Fruit fly (Drosophila melanogaster) whole organism, adult: ENCODE results near the gene CG34256.

Experiments used
- CG11617 ChIP-seq: fragments of 200-800 bp; sonication (Bioruptor generic); optimal IDR thresholded peaks from 2 replicates; lab custom pipeline; 2017; ENCODE audit warnings: mild to moderate bottlenecking, missing biosample characterization, missing genetic modification reagents, missing genetic modification characterization
- CG12768 ChIP-seq: fragments of 200-800 bp; sonication (Bioruptor generic); optimal IDR thresholded peaks from 2 replicates; lab custom pipeline; 2017; ENCODE audit warnings: missing biosample characterization, missing genetic modification characterization, mild to moderate bottlenecking, moderate library complexity, missing genetic modification reagents
- CG14711 ChIP-seq: fragments of 200-800 bp; sonication (Bioruptor generic); optimal IDR thresholded peaks from 2 replicates; lab custom pipeline; 2018; ENCODE audit warnings: missing biosample characterization, mild to moderate bottlenecking, missing genetic modification characterization, moderate library complexity
- CG1620 ChIP-seq: fragments of 200-800 bp; sonication (Bioruptor generic); optimal IDR thresholded peaks from 2 replicates; lab custom pipeline; 2016; ENCODE audit warnings: missing biosample characterization, missing genetic modification characterization
- CG33017 ChIP-seq: fragments of 200-800 bp; sonication (Bioruptor generic); optimal IDR thresholded peaks from 2 replicates; lab custom pipeline; 2018; ENCODE audit warnings: missing biosample characterization, mild to moderate bottlenecking, missing genetic modification characterization, moderate library complexity
- CG5204 ChIP-seq: fragments of 200-800 bp; sonication (Bioruptor generic); optimal IDR thresholded peaks from 2 replicates; lab custom pipeline; 2016; ENCODE audit warnings: missing biosample characterization, missing genetic modification characterization
- CG7045 ChIP-seq: fragments of 200-800 bp; sonication (Bioruptor generic); optimal IDR thresholded peaks from 2 replicates; lab custom pipeline; 2017; ENCODE audit warnings: missing biosample characterization, mild to moderate bottlenecking, missing genetic modification characterization
- CG7101 ChIP-seq: fragments of 200-800 bp; sonication (Bioruptor generic); optimal IDR thresholded peaks from 2 replicates; lab custom pipeline; 2018; ENCODE audit warnings: missing biosample characterization, mild to moderate bottlenecking, missing genetic modification characterization, moderate library complexity
- Clk ChIP-seq: fragments of 200-800 bp; sonication (Bioruptor generic); optimal IDR thresholded peaks from 2 replicates; lab custom pipeline; 2017; ENCODE audit warnings: missing biosample characterization, missing genetic modification characterization
- Crg-1 ChIP-seq: fragments of 200-800 bp; sonication (Bioruptor generic); optimal IDR thresholded peaks from 2 replicates; lab custom pipeline; 2016; ENCODE audit warnings: missing biosample characterization, missing genetic modification characterization
- Hr96 ChIP-seq: fragments of 200-800 bp; sonication (Bioruptor generic); optimal IDR thresholded peaks from 2 replicates; lab custom pipeline; 2016; ENCODE audit warnings: missing biosample characterization, missing genetic modification characterization
- Mnt ChIP-seq: fragments of 200-800 bp; sonication (Bioruptor generic); optimal IDR thresholded peaks from 2 replicates; lab custom pipeline; 2016; ENCODE audit warnings: missing biosample characterization, mild to moderate bottlenecking, missing genetic modification characterization
- bab1 ChIP-seq: fragments of 200-800 bp; sonication (Bioruptor generic); optimal IDR thresholded peaks from 3 replicates; lab custom pipeline; 2019; ENCODE audit warnings: missing biosample characterization, mild to moderate bottlenecking, missing genetic modification characterization, moderate library complexity
- cic ChIP-seq: fragments of 200-800 bp; sonication (Bioruptor generic); optimal IDR thresholded peaks from 2 replicates; lab custom pipeline; 2017; ENCODE audit warnings: missing biosample characterization, mild to moderate bottlenecking, missing genetic modification characterization, moderate library complexity
- cnc ChIP-seq, 2 experiments: fragments of >200 bp; optimal IDR thresholded peaks; 2 replicates each; lab custom pipeline; 2017
- kay ChIP-seq: fragments of 200-800 bp; sonication (Bioruptor generic); peaks from one replicate; lab custom pipeline; 2016; ENCODE audit warnings: missing biosample characterization, missing genetic modification characterization, borderline replicate concordance
- ovo ChIP-seq: fragments of 200-800 bp; sonication (Bioruptor generic); optimal IDR thresholded peaks from 2 replicates; lab custom pipeline; 2016; ENCODE audit warnings: missing biosample characterization, missing genetic modification characterization
- pad ChIP-seq: fragments of 200-800 bp; sonication (Bioruptor generic); optimal IDR thresholded peaks from 3 replicates; lab custom pipeline; 2017; ENCODE audit warnings: missing biosample characterization, missing genetic modification characterization, mild to moderate bottlenecking, moderate library complexity, missing genetic modification reagents
- tj ChIP-seq: fragments of 200-800 bp; sonication (Bioruptor generic); optimal IDR thresholded peaks from 3 replicates; lab custom pipeline; 2017; ENCODE audit warnings: missing biosample characterization, mild to moderate bottlenecking, missing genetic modification characterization, moderate library complexity
- toe ChIP-seq: fragments of 200-800 bp; sonication (Bioruptor generic); optimal IDR thresholded peaks from 2 replicates; lab custom pipeline; 2016; ENCODE audit warnings: missing biosample characterization, missing genetic modification characterization

Gene CG34256

DNA sequence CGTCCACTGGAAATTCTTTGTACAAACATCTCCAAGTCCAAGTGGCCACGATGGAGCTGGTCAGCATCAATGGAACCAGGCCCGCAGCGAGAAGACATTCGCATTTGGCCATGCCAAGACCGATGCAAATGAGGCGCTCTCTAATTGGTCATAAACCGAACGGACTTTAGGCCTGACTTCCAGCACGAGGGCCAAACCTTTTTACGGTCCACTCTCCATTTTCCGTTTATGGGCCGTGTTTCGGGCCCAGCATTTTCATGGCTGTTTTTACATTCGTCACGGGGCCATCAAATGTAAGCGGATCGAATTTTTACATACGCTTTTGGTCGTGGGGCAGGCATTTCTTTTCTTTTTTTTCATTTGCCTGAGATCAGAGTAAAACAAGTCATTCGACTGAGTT is at the start of gene CG34256:
Gene CG34256, minus strand, starts transcription at position 205 of the 400 bp plus-strand sequence.
- TF ChIP-seq ovo (GFP tag; lab: Kevin White, UChicago) (no peak), cic (GFP tag; lab: Kevin White, UChicago) (no peak), CG12768 (GFP tag; lab: Kevin White, UChicago) (no peak), toe (GFP tag; lab: Kevin White, UChicago) (no peak), Crg-1 (no peak), CG14711 (no peak), Hr96 (no peak), Clk (GFP tag; lab: Kevin White, UChicago) (no peak), CG5204 (no peak), tj (no peak), CG1620 (no peak), kay (no peak)

DNA sequence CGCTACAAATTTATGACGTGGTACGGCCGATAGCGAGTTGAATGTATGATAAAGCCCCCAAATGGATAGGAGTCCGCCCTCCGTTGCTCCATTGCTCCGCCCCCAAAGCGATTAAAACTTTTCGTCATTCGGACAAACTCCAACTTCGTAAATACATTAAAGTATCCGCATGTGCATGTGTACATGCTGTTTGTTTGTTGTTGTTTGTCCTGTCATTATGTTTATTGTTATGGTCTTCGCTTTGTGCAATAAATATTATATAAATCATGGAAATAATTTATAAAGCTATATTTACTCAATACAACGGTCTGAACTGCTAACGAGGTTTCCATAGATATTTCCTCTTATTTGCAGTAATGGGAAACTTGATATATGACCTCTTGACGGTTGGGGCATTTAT is 47.4 kb upstream of the CG34256 start:
- TF ChIP-seq Hr96: no peak
- TF ChIP-seq Clk (GFP tag; lab: Kevin White, UChicago): no peak
- no peak for TF ChIP-seq CG5204
- TF ChIP-seq CG11617 (GFP tag; lab: Kevin White, UChicago): no peak
- TF ChIP-seq CG7101 (tag; lab: Kevin White, UChicago): no peak
- no peak for TF ChIP-seq bab1 (GFP tag; lab: Kevin White, UChicago)

DNA sequence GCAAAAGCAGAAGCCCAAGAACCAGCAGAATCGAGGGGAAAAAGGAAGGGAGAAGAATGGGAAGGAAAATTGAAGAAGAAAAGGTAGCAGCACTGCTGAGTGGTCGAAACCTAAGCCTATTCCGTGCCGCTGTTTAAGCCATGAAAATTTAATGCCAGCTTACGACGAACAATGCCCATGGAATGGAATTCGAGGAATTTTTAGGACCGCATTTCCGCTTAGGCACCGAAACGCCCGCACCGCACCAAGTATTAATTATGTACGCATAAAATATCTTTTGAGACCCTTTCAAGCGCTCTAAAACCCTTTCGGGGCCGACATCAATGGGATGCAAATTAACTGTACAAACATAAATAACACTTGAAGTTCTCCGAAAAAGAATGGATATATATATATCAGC is 46.5 kb upstream of the CG34256 start:
- no peak for TF ChIP-seq cnc (optimal IDR thresholded peaks at IDR 0.05; lab: Kevin White, UChicago)
- TF ChIP-seq toe (GFP tag; lab: Kevin White, UChicago): no peak
- no peak for TF ChIP-seq bab1 (GFP tag; lab: Kevin White, UChicago)
- no peak for TF ChIP-seq CG11617 (GFP tag; lab: Kevin White, UChicago)
- TF ChIP-seq Mnt (GFP tag; lab: Kevin White, UChicago): no peak
- no peak for TF ChIP-seq CG5204
- no peak for TF ChIP-seq CG14711
- TF ChIP-seq Hr96: no peak
- TF ChIP-seq CG7101 (tag; lab: Kevin White, UChicago): no peak
- no peak for TF ChIP-seq pad (GFP tag; lab: Kevin White, UChicago)
- no peak for TF ChIP-seq cic (GFP tag; lab: Kevin White, UChicago)
- no peak for TF ChIP-seq CG1620

DNA sequence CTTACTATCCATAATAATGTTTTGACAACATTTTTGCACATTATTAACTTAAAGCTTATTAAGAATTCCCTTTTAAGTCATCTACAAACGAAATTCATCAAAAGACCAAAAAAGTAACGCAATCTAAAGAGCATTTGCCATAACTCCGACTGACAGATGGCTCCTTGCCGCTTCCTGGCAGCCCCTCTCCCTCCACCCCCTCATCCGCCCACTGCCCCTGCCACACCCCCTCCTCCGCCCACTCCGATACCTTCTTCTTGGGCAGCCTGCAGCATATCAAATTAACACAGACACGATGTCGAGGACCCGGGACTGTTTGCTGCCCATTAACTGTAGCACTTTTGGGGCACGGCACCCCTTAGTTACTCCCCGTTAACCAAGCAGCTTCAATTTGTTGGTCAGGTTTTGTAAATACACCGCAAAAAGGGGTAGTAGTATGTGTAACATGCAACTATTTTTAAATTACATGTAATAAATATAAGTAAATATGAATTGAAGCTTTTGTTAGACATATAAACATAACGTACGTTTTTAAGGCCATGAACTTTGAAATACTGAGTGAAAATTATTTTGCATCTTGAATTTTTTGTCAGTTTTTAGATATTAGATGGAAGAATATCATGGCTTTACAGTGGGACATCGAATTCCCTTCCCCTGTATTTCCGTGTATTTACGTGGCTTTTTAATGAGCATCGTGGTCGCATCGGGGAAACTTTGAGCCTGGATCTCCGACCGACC is 45.7 kb upstream of the CG34256 start:
- TF ChIP-seq Crg-1 (no peak), Hr96 (no peak), CG7045 (no peak), CG11617 (GFP tag; lab: Kevin White, UChicago) (no peak), tj (no peak), kay (no peak), CG33017 (tag; lab: Kevin White, UChicago) (no peak), cic (GFP tag; lab: Kevin White, UChicago) (no peak), CG1620 (no peak), bab1 (GFP tag; lab: Kevin White, UChicago) (no peak), CG7101 (tag; lab: Kevin White, UChicago) (no peak), CG12768 (GFP tag; lab: Kevin White, UChicago) (no peak), cnc (optimal IDR thresholded peaks at IDR 0.05; lab: Kevin White, UChicago) (no peak)

DNA sequence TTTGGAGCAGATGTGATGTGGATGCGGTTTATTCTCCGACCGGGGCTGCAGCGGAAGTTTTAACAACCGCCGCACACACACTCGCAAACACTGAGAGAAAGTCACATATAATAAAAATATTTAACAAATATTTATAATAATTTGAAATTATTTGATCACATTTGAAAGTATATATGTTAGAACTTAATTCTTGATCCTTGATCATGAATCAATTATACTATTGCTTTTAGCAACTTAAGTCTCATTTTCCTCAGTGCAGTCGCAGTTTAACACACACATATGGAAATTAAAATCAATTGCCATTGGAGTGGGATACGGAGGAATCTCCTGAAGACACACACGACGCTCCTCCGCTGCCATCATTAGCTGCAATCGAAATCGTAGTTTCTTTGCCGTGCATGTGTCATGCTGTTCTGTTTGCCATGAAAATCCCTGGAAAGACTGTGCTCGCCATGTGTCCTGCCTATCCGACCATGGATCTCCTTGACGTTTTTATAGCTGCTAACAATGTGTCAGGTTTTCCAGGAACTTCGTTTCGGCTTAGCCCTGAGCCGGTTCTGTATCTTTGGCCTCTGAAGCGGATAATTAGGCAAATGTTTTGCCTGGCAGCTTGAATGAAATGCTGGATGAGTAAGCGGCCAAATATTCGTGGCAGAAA is 43.7 kb upstream of the CG34256 start:
- TF ChIP-seq CG5204 (no peak), tj (no peak), CG7101 (tag; lab: Kevin White, UChicago) (no peak), Mnt (GFP tag; lab: Kevin White, UChicago) (no peak), ovo (GFP tag; lab: Kevin White, UChicago) (no peak), CG12768 (GFP tag; lab: Kevin White, UChicago) (no peak), kay (no peak)

DNA sequence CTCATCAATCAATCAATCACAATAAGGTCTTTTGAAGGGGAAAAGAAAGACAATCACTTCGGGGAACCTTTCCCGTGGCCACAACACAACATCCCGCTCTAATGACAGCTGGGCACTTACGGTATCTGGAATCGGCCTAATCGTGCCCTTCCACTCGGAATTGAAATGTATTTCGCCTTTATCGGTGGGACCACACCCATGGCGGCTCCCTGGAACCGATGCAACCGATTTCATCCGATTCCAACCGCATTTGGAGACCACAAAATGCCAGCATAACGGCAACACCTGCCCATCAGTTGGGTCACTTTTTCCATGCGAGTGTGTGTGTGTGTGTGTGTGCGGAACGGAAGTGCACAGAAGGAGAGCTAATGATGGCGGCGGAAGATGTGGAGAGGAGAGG is 43.1 kb upstream of the CG34256 start:
- TF ChIP-seq CG33017 (tag; lab: Kevin White, UChicago) (no peak), Mnt (GFP tag; lab: Kevin White, UChicago) (no peak), CG11617 (GFP tag; lab: Kevin White, UChicago) (no peak), bab1 (GFP tag; lab: Kevin White, UChicago) (no peak), CG7101 (tag; lab: Kevin White, UChicago) (no peak), CG7045 (no peak), ovo (GFP tag; lab: Kevin White, UChicago) (no peak)

DNA sequence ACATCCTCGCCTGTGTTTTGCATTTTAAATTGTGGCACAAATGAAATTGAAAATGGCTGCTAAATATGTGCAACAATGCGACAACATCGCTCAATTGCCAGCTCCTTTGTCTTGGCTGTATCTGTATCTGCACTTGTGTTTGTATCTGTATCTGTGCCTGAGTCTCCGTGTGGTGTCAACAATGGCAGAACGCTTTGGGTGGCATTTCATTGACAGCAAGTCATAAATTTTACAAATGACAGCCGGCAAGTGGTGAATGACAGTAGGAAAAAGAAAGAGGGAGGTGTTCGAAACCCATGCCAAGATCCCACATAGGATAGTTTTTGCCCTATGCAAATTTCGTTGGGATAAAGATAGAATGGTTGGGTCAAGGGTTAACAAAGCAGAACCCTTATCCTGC is 42.2 kb upstream of the CG34256 start:
- TF ChIP-seq pad (GFP tag; lab: Kevin White, UChicago) (no peak), CG12768 (GFP tag; lab: Kevin White, UChicago) (no peak), Hr96 (no peak), bab1 (GFP tag; lab: Kevin White, UChicago) (no peak), Mnt (GFP tag; lab: Kevin White, UChicago) (no peak), toe (GFP tag; lab: Kevin White, UChicago) (no peak), kay (no peak), Crg-1 (no peak), CG5204 (no peak), CG7101 (tag; lab: Kevin White, UChicago) (no peak), CG7045 (no peak), cnc (optimal IDR thresholded peaks at IDR 0.05; lab: Kevin White, UChicago) (no peak), CG1620 (no peak), cic (GFP tag; lab: Kevin White, UChicago) (no peak), ovo (GFP tag; lab: Kevin White, UChicago) (no peak), Clk (GFP tag; lab: Kevin White, UChicago) (no peak)
